Worm (Caenorhabditis elegans) whole organism, L4/young adult: ENCODE data around the gene D1086.17.

ENCODE experiments used
- W03F9.2 ChIP-seq: fragments of 150-350 bp; optimal IDR thresholded peaks from 2 replicates; lab custom pipeline; 2014; ENCODE audit warnings: missing biosample characterization, missing genetic modification characterization
- him-1 ChIP-seq: sonication (generic microtip); optimal IDR thresholded peaks from 2 replicates; lab custom pipeline; 2016; ENCODE audit warnings: missing genotype, missing genetic modification reagents, missing genetic modification characterization, missing compliant biosample characterization

DNA sequence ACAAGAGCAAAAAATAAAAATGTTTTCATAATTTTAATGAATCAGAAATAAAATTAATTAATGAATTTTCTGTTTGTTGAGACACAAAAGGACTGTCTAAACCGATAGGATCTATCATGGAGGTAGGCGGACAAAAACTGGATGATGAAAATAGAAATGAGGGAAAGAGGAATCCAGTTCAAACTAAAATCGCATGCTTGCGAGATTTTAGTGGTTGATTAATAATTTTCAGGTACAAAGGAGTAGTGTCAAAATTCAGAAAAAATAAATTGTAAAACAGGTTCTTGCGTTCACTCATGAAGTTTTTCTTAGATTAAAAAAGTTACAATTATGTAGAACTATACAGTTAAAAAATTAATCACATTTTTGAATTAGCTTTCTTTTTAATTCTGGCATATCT, 40.3 kb upstream of the D1086.17 start, which contains the start of gene T08G5.3:
- TF ChIP-seq W03F9.2 (tag; lab: Kevin White, UChicago) (no peak), him-1 (tag; lab: Kevin White, UChicago) (no peak)
